Fruit fly (Drosophila melanogaster): ENCODE data around the gene Ssl1.
A peak's percentile ranks its signal among the peaks of the same experiment; 100 is the strongest.

The Ssl1 gene

dm6 chr3L:22868070-22868469 lies 10.8 kb upstream of the Ssl1 start, which contains the start of gene EMC4 (continued):
- TF ChIP-seq Opbp (GFP tag; IDR thresholded peaks at IDR 0.05; ENCODE audit: partially characterized antibody) (peak; percentile 82; the same call in 2 of the 3 replicates), CG15479 (GFP tag; optimal IDR thresholded peaks at IDR 0.05) (no peak), rib (GFP tag; IDR thresholded peaks at IDR 0.05) (peak; percentile 50; the same call in 1 of the 2 replicates), Med (GFP tag) (peak; percentile 96), CG17829 (tag; optimal IDR thresholded peaks at IDR 0.05) (peak; percentile 64), zfh1 (GFP tag; IDR thresholded peaks at IDR 0.05) (peak; percentile 59; the same call in 1 of the 3 replicates), CG8359 (GFP tag; optimal IDR thresholded peaks at IDR 0.05; ENCODE audit: borderline replicate concordance) (no peak), hbn (GFP tag; IDR thresholded peaks at IDR 0.05; ENCODE audit: partially characterized antibody) (peak; percentile 42; the same call in 1 of the 2 replicates), caup (GFP tag; optimal IDR thresholded peaks at IDR 0.05; ENCODE audit: severe bottlenecking) (peak; percentile 63), Ets65A (GFP tag) (peak; percentile 93), Atf-2 (GFP tag; optimal IDR thresholded peaks at IDR 0.05) (no peak), amos (GFP tag; IDR thresholded peaks at IDR 0.05; ENCODE audit: partially characterized antibody) (peak; percentile 76), MBD-R2 (GFP tag; IDR thresholded peaks at IDR 0.05) (peak; percentile 71), Lhr (GFP tag; optimal IDR thresholded peaks at IDR 0.05) (peak; percentile 17), tna (GFP tag; IDR thresholded peaks at IDR 0.05; ENCODE audit: partially characterized antibody) (peak; percentile 50; the same call in 1 of the 2 replicates), CG4328 (GFP tag; optimal IDR thresholded peaks at IDR 0.05) (no peak), kay (GFP tag; optimal IDR thresholded peaks at IDR 0.05) (peak; percentile 44), YL-1 (GFP tag; optimal IDR thresholded peaks at IDR 0.05) (peak; percentile 96), Eip74EF (GFP tag; optimal IDR thresholded peaks at IDR 0.05) (no peak), z (GFP tag; IDR thresholded peaks at IDR 0.05) (no peak), mld (GFP tag; IDR thresholded peaks at IDR 0.05; ENCODE audit: partially characterized antibody) (no peak), CG9727 (GFP tag; optimal IDR thresholded peaks at IDR 0.05) (no peak), CG7786 (GFP tag; optimal IDR thresholded peaks at IDR 0.05) (peak; percentile 58), nmo (GFP tag; optimal IDR thresholded peaks at IDR 0.05) (peak; percentile 35), dm (GFP tag; optimal IDR thresholded peaks at IDR 0.05) (peak; percentile 3), CG12744 (GFP tag; optimal IDR thresholded peaks at IDR 0.05) (peak; percentile 38), CG6791 (GFP tag; IDR thresholded peaks at IDR 0.05; ENCODE audit: partially characterized antibody) (peak; percentile 79), mam (GFP tag; optimal IDR thresholded peaks at IDR 0.05) (peak; percentile 70), Hr78 (GFP tag; optimal IDR thresholded peaks at IDR 0.05) (no peak), CG6854 (GFP tag; optimal IDR thresholded peaks at IDR 0.05) (peak; percentile 4), HLH54F (GFP tag; optimal IDR thresholded peaks at IDR 0.05) (peak; percentile 62), her (GFP tag; optimal IDR thresholded peaks at IDR 0.05) (peak; percentile 65), dmrt99B (tag; optimal IDR thresholded peaks at IDR 0.05) (no peak), slbo (GFP tag; IDR thresholded peaks at IDR 0.05) (peak; percentile 62; the same call in 1 of the 2 replicates), knrl (GFP tag; IDR thresholded peaks at IDR 0.05; ENCODE audit: partially characterized antibody) (peak; percentile 42; the same call in 2 of the 3 replicates), gem (tag; optimal IDR thresholded peaks at IDR 0.05) (no peak), sqz (GFP tag; optimal IDR thresholded peaks at IDR 0.05) (peak; percentile 21), ato (GFP tag; IDR thresholded peaks at IDR 0.05; ENCODE audit: partially characterized antibody) (peak; percentile 68), Doc3 (GFP tag; IDR thresholded peaks at IDR 0.05; ENCODE audit: partially characterized antibody) (peak; percentile 36; the same call in 1 of the 3 replicates), Dll (GFP tag; IDR thresholded peaks at IDR 0.05; ENCODE audit: partially characterized antibody) (peak; percentile 76), Xrp1 (GFP tag; IDR thresholded peaks at IDR 0.05) (peak; percentile 38), stwl (tag; optimal IDR thresholded peaks at IDR 0.05) (peak; percentile 90), CG6683 (GFP tag; optimal IDR thresholded peaks at IDR 0.05) (peak; percentile 43), Side (GFP tag; optimal IDR thresholded peaks at IDR 0.05) (peak; percentile 45), Dp (GFP tag; optimal IDR thresholded peaks at IDR 0.05) (peak; percentile 95), CG11504 (tag; optimal IDR thresholded peaks at IDR 0.05) (peak; percentile 29), disco-r (GFP tag; optimal IDR thresholded peaks at IDR 0.05) (no peak), CG31388 (GFP tag; optimal IDR thresholded peaks at IDR 0.05) (no peak)
